Fruit fly (Drosophila melanogaster) S2 (cell line): Measurements from ENCODE around the gene CG9922.

Experiments used
- CG8478 ChIP-seq: fragments of >200 bp; optimal IDR thresholded peaks from 2 replicates; lab custom pipeline; 2018
- CTCF ChIP-seq, 2 experiments: fragments of >200 bp; optimal IDR thresholded peaks; 2 replicates each; lab custom pipeline; 2018

The CG9922 gene

dm6 chr3R:13986648-13987047, 49.5 kb downstream of the CG9922 start:
- TF ChIP-seq CG8478 (no peak), CTCF (optimal IDR thresholded peaks at IDR 0.05; lab: Kevin White, UChicago) (no peak)
